Fruit fly (Drosophila melanogaster): ENCODE measurements around the gene Pino.

dm6 chr2L:1136993-1137392 lies 8.2 kb upstream of the Pino start:
- TF ChIP-seq psq (optimal IDR thresholded peaks at IDR 0.05): no peak
- no peak for TF ChIP-seq Myc (optimal IDR thresholded peaks at IDR 0.05)
- no peak for TF ChIP-seq ttk (optimal IDR thresholded peaks at IDR 0.05)
